Fruit fly (Drosophila melanogaster) whole organism, wandering third instar larva: ENCODE results near the gene CG44261.

Experiments used
- Abd-B ChIP-seq: fragments of >200 bp; optimal IDR thresholded peaks from 2 replicates; lab custom pipeline; 2017; ENCODE audit warnings: missing biosample characterization, missing genetic modification characterization
- CG32264 ChIP-seq: fragments of 200-800 bp; sonication (Bioruptor generic); optimal IDR thresholded peaks from 2 replicates; lab custom pipeline; 2016; ENCODE audit warnings: missing biosample characterization, missing genetic modification characterization
- CG9705 ChIP-seq: fragments of 200-800 bp; sonication (Bioruptor generic); optimal IDR thresholded peaks from 2 replicates; lab custom pipeline; 2018; ENCODE audit warnings: missing biosample characterization, mild to moderate bottlenecking, missing genetic modification characterization
- CrebA ChIP-seq: fragments of 200-800 bp; sonication (Bioruptor generic); optimal IDR thresholded peaks from 2 replicates; lab custom pipeline; 2016; ENCODE audit warnings: missing biosample characterization, mild to moderate bottlenecking, missing genetic modification characterization, borderline replicate concordance
- Dfd ChIP-seq: fragments of >200 bp; optimal IDR thresholded peaks from 2 replicates; lab custom pipeline; 2017; ENCODE audit warnings: missing biosample characterization, missing genetic modification characterization
- Dif ChIP-seq: fragments of 200-275, 200-300 bp; sonication (Bioruptor generic); optimal IDR thresholded peaks from 2 replicates; lab custom pipeline; 2018; ENCODE audit warnings: missing biosample characterization, missing genetic modification characterization; ENCODE audit not compliant: partially characterized antibody
- GATAd ChIP-seq: sonication (Bioruptor generic); optimal IDR thresholded peaks from 2 replicates; lab custom pipeline; 2016; ENCODE audit warnings: missing biosample characterization, missing genetic modification characterization
- HLH106 ChIP-seq: fragments of 200-800 bp; optimal IDR thresholded peaks from 3 replicates; lab custom pipeline; 2019; ENCODE audit warnings: missing biosample characterization, mild to moderate bottlenecking, missing genetic modification characterization, moderate library complexity
- Hnf4 ChIP-seq: fragments of 200-800 bp; sonication (Bioruptor generic); optimal IDR thresholded peaks from 2 replicates; lab custom pipeline; 2016; ENCODE audit warnings: missing biosample characterization, mild to moderate bottlenecking, missing genetic modification characterization
- Jra ChIP-seq: sonication (Bioruptor generic); optimal IDR thresholded peaks from 2 replicates; lab custom pipeline; 2016; ENCODE audit warnings: missing biosample characterization, missing genetic modification characterization
- Mio ChIP-seq: sonication (Bioruptor generic); optimal IDR thresholded peaks from 2 replicates; lab custom pipeline; 2016; ENCODE audit warnings: missing biosample characterization, missing genetic modification characterization
- Myc ChIP-seq: fragments of >200 bp; optimal IDR thresholded peaks from 2 replicates; lab custom pipeline; 2017
- N ChIP-seq: fragments of >200 bp; optimal IDR thresholded peaks from 2 replicates; lab custom pipeline; 2018; ENCODE audit warnings: missing biosample characterization, missing external identifiers, missing genetic modification characterization
- OdsH ChIP-seq: fragments of 200-800 bp; sonication (Bioruptor generic); optimal IDR thresholded peaks from 2 replicates; lab custom pipeline; 2016; ENCODE audit warnings: missing biosample characterization, mild to moderate bottlenecking, missing genetic modification characterization
- Rel ChIP-seq, 2 experiments: fragments of 200-800 bp; sonication (Bioruptor generic) in 1 of 2; optimal IDR thresholded peaks; 2 replicates in 1 of 2; 3 replicates in 1 of 2; lab custom pipeline; 2016 to 2019; ENCODE audit warnings: mild to moderate bottlenecking in 2 of 2, missing biosample characterization in 2 of 2, missing genetic modification characterization in 2 of 2, moderate library complexity in 1 of 2
- Sp1 ChIP-seq: fragments of 200-800 bp; sonication (Bioruptor generic); optimal IDR thresholded peaks from 3 replicates; lab custom pipeline; 2019; ENCODE audit warnings: missing biosample characterization, mild to moderate bottlenecking, missing genetic modification characterization, moderate library complexity
- Vsx2 ChIP-seq: fragments of 200-300, 225-300 bp; sonication (Bioruptor generic); optimal IDR thresholded peaks from 2 replicates; lab custom pipeline; 2018; ENCODE audit warnings: missing biosample characterization, missing genetic modification characterization; ENCODE audit not compliant: partially characterized antibody
- br ChIP-seq: fragments of 200-800 bp; sonication (Bioruptor generic); optimal IDR thresholded peaks from 2 replicates; lab custom pipeline; 2016; ENCODE audit warnings: missing biosample characterization, missing genetic modification characterization
- brk ChIP-seq: fragments of 200-800 bp; sonication (Bioruptor generic); optimal IDR thresholded peaks from 2 replicates; lab custom pipeline; 2016; ENCODE audit warnings: missing biosample characterization, mild to moderate bottlenecking, missing genetic modification characterization
- dl ChIP-seq, 2 experiments: fragments of 175-275, 200-275 bp in 1 of 2; fragments of 200-275 bp in 1 of 2; sonication (Bioruptor generic); optimal IDR thresholded peaks; lab custom pipeline; 2018; ENCODE audit warnings: mild to moderate bottlenecking in 2 of 2, missing biosample characterization in 2 of 2, missing genetic modification characterization in 2 of 2, moderate library complexity in 2 of 2; ENCODE audit not compliant: partially characterized antibody in 2 of 2, insufficient read depth in 1 of 2
- dsf ChIP-seq: sonication (Bioruptor generic); optimal IDR thresholded peaks from 2 replicates; lab custom pipeline; 2016; ENCODE audit warnings: missing biosample characterization, missing genetic modification characterization, borderline replicate concordance
- foxo ChIP-seq, 2 experiments: fragments of 200-800 bp; sonication (Bioruptor generic); optimal IDR thresholded peaks; 2 replicates in 1 of 2; 3 replicates in 1 of 2; lab custom pipeline; 2016 to 2017; ENCODE audit warnings: missing biosample characterization in 2 of 2, missing genetic modification characterization in 2 of 2
- fru ChIP-seq: fragments of 200-800 bp; sonication (Bioruptor generic); optimal IDR thresholded peaks from 3 replicates; lab custom pipeline; 2016; ENCODE audit warnings: missing biosample characterization, mild to moderate bottlenecking, missing genetic modification characterization
- jim ChIP-seq: fragments of 175-275, 200-325 bp; sonication (Bioruptor generic); optimal IDR thresholded peaks from 2 replicates; lab custom pipeline; 2016; ENCODE audit warnings: missing biosample characterization, mild to moderate bottlenecking, missing genetic modification characterization
- psq ChIP-seq: fragments of 200-800 bp; sonication (Bioruptor generic); optimal IDR thresholded peaks from 3 replicates; lab custom pipeline; 2017; ENCODE audit warnings: missing biosample characterization, mild to moderate bottlenecking, missing genetic modification characterization, moderate library complexity
- rgr ChIP-seq: fragments of 200-800 bp; sonication (Bioruptor generic); optimal IDR thresholded peaks from 3 replicates; lab custom pipeline; 2016; ENCODE audit warnings: missing biosample characterization, mild to moderate bottlenecking, missing genetic modification characterization
- sage ChIP-seq: fragments of 200-800 bp; sonication (Bioruptor generic); optimal IDR thresholded peaks from 2 replicates; lab custom pipeline; 2016; ENCODE audit warnings: missing biosample characterization, mild to moderate bottlenecking, missing genetic modification characterization
- sv ChIP-seq: fragments of 200-800 bp; sonication (Bioruptor generic); optimal IDR thresholded peaks from 3 replicates; lab custom pipeline; 2016; ENCODE audit warnings: missing biosample characterization, missing genetic modification characterization
- tai ChIP-seq: sonication (Bioruptor generic); optimal IDR thresholded peaks from 2 replicates; lab custom pipeline; 2016; ENCODE audit warnings: missing biosample characterization, missing genetic modification characterization
- usp ChIP-seq: fragments of >200 bp; optimal IDR thresholded peaks from 2 replicates; lab custom pipeline; 2017; ENCODE audit warnings: missing biosample characterization, missing genetic modification characterization
- woc ChIP-seq: sonication (Bioruptor generic); optimal IDR thresholded peaks from 2 replicates; lab custom pipeline; 2016; ENCODE audit warnings: missing biosample characterization, mild to moderate bottlenecking, missing genetic modification characterization

Gene CG44261

DNA sequence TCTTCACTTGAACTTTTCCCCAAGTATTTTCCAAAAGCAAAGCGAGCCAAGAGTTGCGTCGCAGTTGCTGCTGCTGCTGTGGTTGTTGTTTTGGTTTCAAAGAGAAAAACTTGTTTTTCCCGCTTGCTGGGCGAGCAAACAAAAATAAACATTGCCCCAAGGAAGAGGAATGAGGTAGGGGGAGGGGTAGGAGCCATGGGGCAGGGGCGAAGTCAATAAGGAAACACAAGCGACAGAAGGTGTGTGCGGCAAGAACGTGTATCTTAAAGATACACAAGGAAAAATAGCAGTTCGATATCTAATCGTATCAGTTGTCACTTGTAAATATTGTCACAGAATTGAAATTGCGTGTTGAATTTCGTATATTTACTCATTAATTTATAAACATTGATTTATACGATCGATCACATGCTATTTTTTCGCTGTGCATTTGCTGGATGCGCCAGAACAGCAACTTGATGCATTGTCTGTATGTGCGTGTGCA is 14.4 kb downstream of the CG44261 start (continued):
- TF ChIP-seq dl (GFP tag; optimal IDR thresholded peaks at IDR 0.05; lab: Kevin White, UChicago; ENCODE audit: insufficient read depth in 1 of 2, partially characterized antibody in 2 of 2) (no peak), HLH106 (tag; lab: Kevin White, UChicago) (peak; percentile 94), tai (GFP tag; lab: Kevin White, UChicago) (no peak), rgr (GFP tag; lab: Kevin White, UChicago) (peak; percentile 94), Mio (GFP tag; lab: Kevin White, UChicago) (no peak), Rel (GFP tag; optimal IDR thresholded peaks at IDR 0.05; lab: Kevin White, UChicago) (peak; percentile 76), Rel (tag; optimal IDR thresholded peaks at IDR 0.05; lab: Kevin White, UChicago) (no peak), Abd-B (no peak), usp (no peak), sage (GFP tag; lab: Kevin White, UChicago) (peak; percentile 88), fru (GFP tag; lab: Kevin White, UChicago) (peak; percentile 94)
- TF ChIP-seq, all 38 proteins: peak for 22

DNA sequence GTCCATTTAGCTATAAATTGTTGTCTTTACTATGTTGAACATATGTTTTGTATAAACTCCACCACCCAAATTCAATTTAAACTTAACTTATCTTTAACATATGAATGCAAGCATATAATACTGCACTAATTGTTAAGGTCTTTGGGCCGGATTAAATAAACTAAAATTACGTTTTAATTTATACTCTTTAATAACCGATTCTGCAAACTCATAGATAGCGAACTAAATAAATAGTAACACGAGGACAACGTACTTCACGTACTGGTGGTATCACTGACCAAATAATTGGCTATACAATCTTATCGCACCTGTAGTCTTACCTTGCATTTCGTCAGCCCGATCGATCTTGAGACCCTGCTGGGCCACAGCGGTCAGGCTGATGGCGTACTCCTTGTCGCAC is 15.5 kb downstream of the CG44261 start:
- TF ChIP-seq Sp1 (GFP tag; lab: Kevin White, UChicago), result no peak

DNA sequence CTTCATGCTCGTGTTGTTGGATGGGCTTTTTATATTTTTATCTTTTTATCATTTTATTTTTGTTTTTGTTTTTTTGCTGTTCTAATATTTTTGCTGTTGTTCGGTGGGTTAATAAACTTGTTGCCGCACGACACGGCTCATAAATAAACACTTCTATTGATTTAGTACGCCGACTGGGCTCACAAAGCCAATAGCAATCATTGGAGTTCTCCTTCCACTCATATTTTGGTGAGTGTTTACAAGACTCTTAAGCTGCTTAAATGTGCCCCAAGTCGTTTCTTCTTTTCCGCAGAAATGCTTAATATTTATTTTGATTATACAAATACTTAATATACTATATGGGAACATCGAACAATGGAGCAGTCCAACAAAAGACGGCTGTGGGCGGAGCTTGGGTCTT is 17.8 kb downstream of the CG44261 start:
- TF ChIP-seq Dfd (GFP tag; lab: Kevin White, UChicago) (no peak), foxo (GFP tag; optimal IDR thresholded peaks at IDR 0.05; lab: Kevin White, UChicago) (no peak), HLH106 (tag; lab: Kevin White, UChicago) (no peak), fru (GFP tag; lab: Kevin White, UChicago) (no peak), jim (GFP tag; lab: Kevin White, UChicago) (no peak), Jra (GFP tag; lab: Kevin White, UChicago) (no peak), CrebA (GFP tag; lab: Kevin White, UChicago) (no peak), Hnf4 (GFP tag; lab: Kevin White, UChicago) (no peak), dsf (GFP tag; lab: Kevin White, UChicago) (no peak), N (no peak)

DNA sequence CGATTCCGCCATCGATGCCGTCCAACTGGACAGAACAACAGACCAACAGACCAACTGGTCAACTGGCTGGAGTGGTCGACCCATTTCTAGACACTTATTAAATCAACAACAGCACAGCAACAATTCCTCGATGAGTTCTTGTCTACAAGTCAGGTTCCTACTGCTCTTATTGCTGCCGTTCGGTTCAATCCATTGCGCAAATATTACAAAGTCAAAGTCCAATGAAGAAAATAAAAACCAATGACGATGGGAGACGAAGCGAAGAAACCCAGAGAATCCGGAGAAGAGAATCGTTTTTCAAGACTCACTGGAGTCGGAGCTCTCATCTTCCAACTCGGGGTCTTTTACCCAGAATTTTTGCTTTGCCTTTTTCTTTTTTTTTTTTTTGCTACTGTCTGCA is 19.0 kb downstream of the CG44261 start:
- TF ChIP-seq GATAd, result no peak
- no peak for TF ChIP-seq Vsx2 (GFP tag; lab: Kevin White, UChicago)
- TF ChIP-seq Abd-B, result no peak
- TF ChIP-seq CG9705 (GFP tag; lab: Kevin White, UChicago), result no peak
- no peak for TF ChIP-seq fru (GFP tag; lab: Kevin White, UChicago)
- no peak for TF ChIP-seq rgr (GFP tag; lab: Kevin White, UChicago)
- TF ChIP-seq OdsH, result no peak
- TF ChIP-seq dsf (GFP tag; lab: Kevin White, UChicago), result no peak
- TF ChIP-seq br (GFP tag; lab: Kevin White, UChicago), result no peak
- TF ChIP-seq Dif, result no peak
- TF ChIP-seq Mio (GFP tag; lab: Kevin White, UChicago), result no peak

DNA sequence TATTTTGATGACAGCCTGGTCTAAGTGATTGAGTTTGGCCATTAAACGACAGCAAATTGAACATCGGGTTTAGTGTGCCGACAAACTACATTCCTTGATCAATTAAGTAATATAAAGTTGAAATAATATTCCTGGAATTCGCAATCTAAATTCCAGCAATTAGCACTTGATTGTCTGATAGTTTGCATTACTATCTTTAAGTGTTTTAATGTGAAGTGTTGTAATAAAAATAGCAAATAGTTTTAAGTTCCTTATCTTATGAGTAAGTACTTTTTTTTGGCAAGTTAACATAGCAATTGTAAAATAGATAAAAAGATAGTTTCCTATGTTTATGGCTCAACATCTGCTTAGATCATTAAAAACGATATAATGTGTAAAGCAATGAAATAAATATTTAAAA is 19.6 kb downstream of the CG44261 start:
- TF ChIP-seq brk (GFP tag; lab: Kevin White, UChicago), result no peak
- no peak for TF ChIP-seq Dif
- no peak for TF ChIP-seq dsf (GFP tag; lab: Kevin White, UChicago)
- TF ChIP-seq fru (GFP tag; lab: Kevin White, UChicago), result no peak
- no peak for TF ChIP-seq Sp1 (GFP tag; lab: Kevin White, UChicago)
- no peak for TF ChIP-seq N
- TF ChIP-seq jim (GFP tag; lab: Kevin White, UChicago), result no peak
- no peak for TF ChIP-seq CG9705 (GFP tag; lab: Kevin White, UChicago)
- TF ChIP-seq OdsH, result no peak
- TF ChIP-seq Myc (lab: Kevin White, UChicago), result no peak
- no peak for TF ChIP-seq tai (GFP tag; lab: Kevin White, UChicago)
- TF ChIP-seq sage (GFP tag; lab: Kevin White, UChicago), result no peak
- TF ChIP-seq psq (GFP tag; lab: Kevin White, UChicago), result no peak
- no peak for TF ChIP-seq sv (GFP tag; lab: Kevin White, UChicago)
- TF ChIP-seq HLH106 (tag; lab: Kevin White, UChicago), result no peak
- no peak for TF ChIP-seq woc
- no peak for TF ChIP-seq Dfd (GFP tag; lab: Kevin White, UChicago)
- TF ChIP-seq CG32264 (GFP tag; lab: Kevin White, UChicago), result no peak
- TF ChIP-seq, all 38 proteins: peak for 0
